Worm (Caenorhabditis elegans): ENCODE data around the gene T13C2.3.

Gene T13C2.3

DNA sequence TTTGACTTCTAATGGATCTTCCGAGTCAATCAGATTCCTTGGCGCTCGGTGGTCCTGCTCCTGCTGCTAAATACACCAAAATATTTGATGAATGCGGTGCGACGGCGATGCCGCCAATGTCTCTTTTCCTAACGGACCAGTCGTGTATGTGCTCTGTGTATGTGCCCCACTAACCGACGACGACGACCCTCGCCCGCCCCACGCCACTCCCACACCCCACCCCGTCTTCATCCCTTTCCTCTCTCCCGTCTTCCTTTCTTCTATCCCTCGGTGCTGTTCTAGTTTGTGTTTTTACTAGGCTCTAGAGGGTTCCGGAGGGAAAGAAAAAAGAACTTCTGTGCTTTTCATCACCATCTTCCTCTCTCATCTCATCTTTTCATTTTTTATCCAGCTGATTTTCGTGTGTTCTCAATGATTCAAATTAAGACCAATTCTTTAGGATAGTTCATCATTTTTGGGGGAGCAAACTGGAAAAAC lies 45.6 kb downstream of the T13C2.3 start, which contains the start of gene egl-27:
TSS of gene egl-27 (plus strand) at position 427 of the 477 bp plus-strand sequence.
- TF ChIP-seq nhr-11 (tag; optimal IDR thresholded peaks at IDR 0.05) = no peak
- TF ChIP-seq ztf-4 (tag; optimal IDR thresholded peaks at IDR 0.05) = no peak
- no peak for TF ChIP-seq nhr-77 (tag; optimal IDR thresholded peaks at IDR 0.05)
- no peak for TF ChIP-seq ama-1 (optimal IDR thresholded peaks at IDR 0.05)
- no peak for TF ChIP-seq nhr-25 (tag; optimal IDR thresholded peaks at IDR 0.05)
- no peak for TF ChIP-seq fos-1 (tag; optimal IDR thresholded peaks at IDR 0.05)
- TF ChIP-seq nhr-23 (tag; optimal IDR thresholded peaks at IDR 0.05) = no peak
- TF ChIP-seq R02D3.7 (tag; optimal IDR thresholded peaks at IDR 0.05) = no peak
- no peak for TF ChIP-seq blmp-1 (tag; optimal IDR thresholded peaks at IDR 0.05; ENCODE audit: insufficient read depth)

DNA sequence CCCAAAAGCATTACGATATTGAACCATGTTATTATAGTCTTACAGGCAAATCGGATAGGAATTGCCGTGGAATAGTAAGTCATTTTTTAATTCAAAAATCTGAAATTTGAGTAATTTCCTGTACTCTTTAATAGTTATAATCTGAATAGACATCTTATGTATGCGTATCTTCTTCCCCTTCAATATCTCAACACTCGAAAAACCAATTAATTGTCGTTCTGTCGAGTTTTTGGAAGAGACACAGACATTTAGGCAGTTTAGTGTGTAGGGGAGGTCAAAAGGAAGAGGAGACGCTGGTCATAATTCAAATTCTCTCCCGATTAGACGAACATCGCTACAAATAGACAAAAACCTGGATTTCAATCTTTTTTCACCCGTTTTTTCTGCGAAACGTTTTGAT lies 46.5 kb downstream of the T13C2.3 start:
- TF ChIP-seq ceh-16 (tag; optimal IDR thresholded peaks at IDR 0.05) = peak; percentile 93
- peak; percentile 80 for TF ChIP-seq nhr-25 (tag; optimal IDR thresholded peaks at IDR 0.05)
- TF ChIP-seq nhr-21 (tag; optimal IDR thresholded peaks at IDR 0.05) = peak; percentile 23
- TF ChIP-seq nhr-129 (tag; optimal IDR thresholded peaks at IDR 0.05) = peak; percentile 55
- peak; percentile 61 for TF ChIP-seq C34F6.9 (tag; optimal IDR thresholded peaks at IDR 0.05)
- no peak for TF ChIP-seq nhr-237 (tag; optimal IDR thresholded peaks at IDR 0.05)
- TF ChIP-seq sma-3 (GFP tag; optimal IDR thresholded peaks at IDR 0.05) = peak; percentile 19
- TF ChIP-seq lin-39 (tag; optimal IDR thresholded peaks at IDR 0.05) = no peak
- TF ChIP-seq lsy-2 (tag; optimal IDR thresholded peaks at IDR 0.05) = peak in 1 of 2 experiments; percentile 53
- TF ChIP-seq lin-13 (GFP tag; optimal IDR thresholded peaks at IDR 0.05) = peak; percentile 56
- TF ChIP-seq mbf-1 (tag; optimal IDR thresholded peaks at IDR 0.05) = no peak
- TF ChIP-seq ztf-11 (tag; optimal IDR thresholded peaks at IDR 0.05) = no peak
- no peak for TF ChIP-seq lin-11 (tag; optimal IDR thresholded peaks at IDR 0.05)
- peak; percentile 96 for TF ChIP-seq egl-27 (tag; optimal IDR thresholded peaks at IDR 0.05)
- TF ChIP-seq nhr-11 (tag; optimal IDR thresholded peaks at IDR 0.05) = no peak
- no peak for TF ChIP-seq ztf-1 (GFP tag; conservative IDR thresholded peaks at IDR 0.05)
- no peak for TF ChIP-seq mdl-1 (tag; optimal IDR thresholded peaks at IDR 0.05)
- no peak for TF ChIP-seq F13H6.1 (tag; optimal IDR thresholded peaks at IDR 0.05)
- TF ChIP-seq unc-62 (GFP tag; optimal IDR thresholded peaks at IDR 0.05) = peak; percentile 31
- no peak for TF ChIP-seq ZK546.5 (tag; optimal IDR thresholded peaks at IDR 0.05)
- no peak for TF ChIP-seq aly-2 (tag; optimal IDR thresholded peaks at IDR 0.05)
- TF ChIP-seq blmp-1 (tag; optimal IDR thresholded peaks at IDR 0.05; ENCODE audit: insufficient read depth) = peak; percentile 20
- TF ChIP-seq nhr-10 (tag; optimal IDR thresholded peaks at IDR 0.05) = no peak
- TF ChIP-seq mab-5 (tag; optimal IDR thresholded peaks at IDR 0.05) = peak; percentile 87
- TF ChIP-seq nhr-12 (tag; optimal IDR thresholded peaks at IDR 0.05) = no peak
- TF ChIP-seq sem-4 (tag; optimal IDR thresholded peaks at IDR 0.05) = peak; percentile 88
- TF ChIP-seq R02D3.7 (tag; optimal IDR thresholded peaks at IDR 0.05) = no peak
- no peak for TF ChIP-seq Y55F3AM.14 (GFP tag; optimal IDR thresholded peaks at IDR 0.05)
- peak; percentile 46 for TF ChIP-seq unc-55 (GFP tag; optimal IDR thresholded peaks at IDR 0.05)
- TF ChIP-seq crh-2 (tag; optimal IDR thresholded peaks at IDR 0.05) = peak; percentile 47
- no peak for TF ChIP-seq ceh-82 (tag; optimal IDR thresholded peaks at IDR 0.05)
- TF ChIP-seq nhr-6 (tag; optimal IDR thresholded peaks at IDR 0.05) = peak; percentile 58
- TF ChIP-seq nhr-23 (tag; optimal IDR thresholded peaks at IDR 0.05) = no peak
- no peak for TF ChIP-seq peb-1 (tag; optimal IDR thresholded peaks at IDR 0.05)
- no peak for TF ChIP-seq alr-1 (tag; optimal IDR thresholded peaks at IDR 0.05)
- peak; percentile 87 for TF ChIP-seq sma-9 (GFP tag; optimal IDR thresholded peaks at IDR 0.05)
- no peak for TF ChIP-seq sma-9 (tag; optimal IDR thresholded peaks at IDR 0.05)
- no peak for TF ChIP-seq nhr-77 (tag; optimal IDR thresholded peaks at IDR 0.05)
- peak; percentile 76 for TF ChIP-seq fos-1 (tag; optimal IDR thresholded peaks at IDR 0.05)

- TF ChIP-seq gmeb-1 (tag; optimal IDR thresholded peaks at IDR 0.05) (no peak), fos-1 (tag; optimal IDR thresholded peaks at IDR 0.05) (no peak), Y55F3AM.14 (GFP tag; optimal IDR thresholded peaks at IDR 0.05) (no peak), nhr-237 (tag; optimal IDR thresholded peaks at IDR 0.05) (no peak), C34F6.9 (tag; optimal IDR thresholded peaks at IDR 0.05) (no peak), blmp-1 (tag; optimal IDR thresholded peaks at IDR 0.05; ENCODE audit: insufficient read depth) (peak; percentile 2), peb-1 (tag; optimal IDR thresholded peaks at IDR 0.05) (no peak), lsy-2 (tag; optimal IDR thresholded peaks at IDR 0.05) (peak in 1 of 2 experiments; percentile 0), skn-1 (tag; optimal IDR thresholded peaks at IDR 0.05) (no peak), nhr-77 (tag; optimal IDR thresholded peaks at IDR 0.05) (no peak), ceh-82 (tag; optimal IDR thresholded peaks at IDR 0.05) (no peak), nhr-6 (tag; optimal IDR thresholded peaks at IDR 0.05) (no peak), lin-39 (tag; optimal IDR thresholded peaks at IDR 0.05) (no peak), sma-9 (GFP tag; optimal IDR thresholded peaks at IDR 0.05) (no peak), sma-9 (tag; optimal IDR thresholded peaks at IDR 0.05) (no peak), sem-4 (tag; optimal IDR thresholded peaks at IDR 0.05) (peak; percentile 34), F13H6.1 (tag; optimal IDR thresholded peaks at IDR 0.05) (peak; percentile 49), egl-27 (tag; optimal IDR thresholded peaks at IDR 0.05) (peak; percentile 90), nhr-21 (tag; optimal IDR thresholded peaks at IDR 0.05) (no peak), lin-13 (GFP tag; optimal IDR thresholded peaks at IDR 0.05) (no peak), zag-1 (tag; optimal IDR thresholded peaks at IDR 0.05) (no peak), ZK546.5 (tag; optimal IDR thresholded peaks at IDR 0.05) (no peak), crh-2 (tag; optimal IDR thresholded peaks at IDR 0.05) (peak; percentile 4), alr-1 (tag; optimal IDR thresholded peaks at IDR 0.05) (no peak), nhr-11 (tag; optimal IDR thresholded peaks at IDR 0.05) (no peak), elt-1 (tag; optimal IDR thresholded peaks at IDR 0.05) (no peak), ztf-11 (tag; optimal IDR thresholded peaks at IDR 0.05) (no peak), ztf-1 (GFP tag; conservative IDR thresholded peaks at IDR 0.05) (no peak), nhr-12 (tag; optimal IDR thresholded peaks at IDR 0.05) (no peak), mdl-1 (tag; optimal IDR thresholded peaks at IDR 0.05) (no peak), unc-55 (GFP tag; optimal IDR thresholded peaks at IDR 0.05) (no peak), nhr-129 (tag; optimal IDR thresholded peaks at IDR 0.05) (peak; percentile 18), lin-11 (tag; optimal IDR thresholded peaks at IDR 0.05) (peak; percentile 40)
Measured at ce11 chrII:6835972-6836595, 47.0 kb downstream of the T13C2.3 start.

Measured in whole organism, L2 larva.